Worm (Caenorhabditis elegans) whole organism, late embryonic: ENCODE data around the gene F20D6.10.

Experiments
- ceh-34 ChIP-seq: sonication (generic microtip); optimal IDR thresholded peaks from 2 replicates; lab custom pipeline; 2016; ENCODE audit warnings: mild to moderate bottlenecking, missing genetic modification characterization, missing compliant biosample characterization
- che-1 ChIP-seq: sonication (generic microtip); optimal IDR thresholded peaks from 2 replicates; lab custom pipeline; 2016; ENCODE audit warnings: mild to moderate bottlenecking, missing genetic modification characterization, missing compliant biosample characterization
- dve-1 ChIP-seq: sonication (generic microtip); optimal IDR thresholded peaks from 2 replicates; lab custom pipeline; 2017; ENCODE audit warnings: antibody characterized with exemption, mild to moderate bottlenecking, missing genetic modification characterization, missing compliant biosample characterization
- elt-2 ChIP-seq: sonication (generic microtip); optimal IDR thresholded peaks from 2 replicates; lab custom pipeline; 2016; ENCODE audit warnings: missing genetic modification reagents, missing genetic modification characterization, missing compliant biosample characterization
- fkh-10 ChIP-seq: fragments of 150-350 bp; optimal IDR thresholded peaks from 2 replicates; lab custom pipeline; 2014; ENCODE audit warnings: missing biosample characterization, missing genetic modification reagents, missing genetic modification characterization
- hlh-6 ChIP-seq: sonication (generic microtip); optimal IDR thresholded peaks from 2 replicates; lab custom pipeline; 2016; ENCODE audit warnings: missing genotype, missing genetic modification characterization, missing compliant biosample characterization
- lin-11 ChIP-seq: fragments of 200-800 bp; sonication (Bioruptor generic); optimal IDR thresholded peaks from 2 replicates; lab custom pipeline; 2018; ENCODE audit warnings: mild to moderate bottlenecking, missing genetic modification characterization, missing compliant biosample characterization
- nfya-1 ChIP-seq: sonication (generic microtip); optimal IDR thresholded peaks from 2 replicates; lab custom pipeline; 2017; ENCODE audit warnings: missing genetic modification characterization, mild to moderate bottlenecking, missing compliant biosample characterization, antibody characterized with exemption, moderate library complexity
- pha-4 ChIP-seq: fragments of 150-350 bp; optimal IDR thresholded peaks from 2 replicates; lab custom pipeline; 2018; ENCODE audit warnings: missing biosample characterization, missing genetic modification reagents, missing genetic modification characterization
- rnt-1 ChIP-seq: sonication (generic microtip); optimal IDR thresholded peaks from 2 replicates; lab custom pipeline; 2016; ENCODE audit warnings: missing genetic modification characterization, missing compliant biosample characterization
- syd-9 ChIP-seq: sonication (generic microtip); optimal IDR thresholded peaks from 2 replicates; lab custom pipeline; 2016; ENCODE audit warnings: mild to moderate bottlenecking, missing genetic modification characterization, moderate library complexity, missing compliant biosample characterization
- unc-55 ChIP-seq: sonication (generic microtip); optimal IDR thresholded peaks from 2 replicates; lab custom pipeline; 2017; ENCODE audit warnings: missing biosample characterization, missing genetic modification reagents, missing genetic modification characterization
- zip-5 ChIP-seq: sonication (generic microtip); optimal IDR thresholded peaks from 2 replicates; lab custom pipeline; 2016; ENCODE audit warnings: missing genetic modification characterization, missing compliant biosample characterization

ce11 chrV:8185737-8186136, 10.0 kb downstream of the F20D6.10 start, which contains the start of gene F20D6.2:
- TF ChIP-seq che-1 (no peak), lin-11 (no peak), ceh-34 (tag; lab: Kevin White, UChicago) (no peak), unc-55 (GFP tag; lab: Kevin White, UChicago) (no peak), pha-4 (tag; lab: Kevin White, UChicago) (no peak), hlh-6 (tag; lab: Kevin White, UChicago) (no peak), zip-5 (tag; lab: Kevin White, UChicago) (no peak), nfya-1 (tag; lab: Kevin White, UChicago) (no peak), dve-1 (no peak), fkh-10 (GFP tag; lab: Kevin White, UChicago) (no peak), elt-2 (tag; lab: Kevin White, UChicago) (no peak), rnt-1 (tag; lab: Kevin White, UChicago) (no peak), syd-9 (tag; lab: Kevin White, UChicago) (no peak)
